Worm (Caenorhabditis elegans) whole organism, mixed stage, embryonic: Measurements from ENCODE around the gene ung-1.
A peak's percentile ranks its signal among the peaks of the same experiment; 100 is the strongest.

Experiments
- M03D4.4 ChIP-seq: sonication (generic microtip); optimal IDR thresholded peaks from 2 replicates; lab custom pipeline; 2017; ENCODE audit warnings: mild to moderate bottlenecking, missing genetic modification characterization, missing compliant biosample characterization
- ceh-39 ChIP-seq: fragments of 150-350 bp; optimal IDR thresholded peaks from 2 replicates; lab custom pipeline; 2014; ENCODE audit warnings: missing biosample characterization, missing genetic modification characterization
- ceh-43 ChIP-seq: fragments of 200-800 bp; sonication (Bioruptor generic); optimal IDR thresholded peaks from 2 replicates; lab custom pipeline; 2018; ENCODE audit warnings: mild to moderate bottlenecking, missing genetic modification characterization, moderate library complexity, missing compliant biosample characterization
- ceh-83 ChIP-seq: fragments of 200-800 bp; sonication (Bioruptor generic); optimal IDR thresholded peaks from 2 replicates; lab custom pipeline; 2018; ENCODE audit warnings: mild to moderate bottlenecking, missing genetic modification characterization, missing compliant biosample characterization
- ces-1 ChIP-seq: fragments of 150-350 bp; optimal IDR thresholded peaks from 2 replicates; lab custom pipeline; 2014; ENCODE audit warnings: missing biosample characterization, missing genetic modification reagents, missing genetic modification characterization
- cnd-1 ChIP-seq: fragments of 200-800 bp; sonication (Bioruptor generic); optimal IDR thresholded peaks from 2 replicates; lab custom pipeline; 2018; ENCODE audit warnings: mild to moderate bottlenecking, missing genetic modification characterization, missing compliant biosample characterization
- drap-1 ChIP-seq: fragments of 200-800 bp; sonication (Bioruptor generic); optimal IDR thresholded peaks from 3 replicates; lab custom pipeline; 2018; ENCODE audit warnings: mild to moderate bottlenecking, missing genetic modification characterization, missing compliant biosample characterization
- flh-1 ChIP-seq: fragments of 200-800 bp; sonication (Bioruptor generic); optimal IDR thresholded peaks from 2 replicates; lab custom pipeline; 2018; ENCODE audit warnings: mild to moderate bottlenecking, missing genetic modification characterization, moderate library complexity, missing compliant biosample characterization
- ham-2 ChIP-seq: fragments of 200-800 bp; sonication (Bioruptor generic); optimal IDR thresholded peaks from 2 replicates; lab custom pipeline; 2018; ENCODE audit warnings: mild to moderate bottlenecking, missing genetic modification characterization, missing compliant biosample characterization
- hlh-1 ChIP-seq: fragments of 150-350 bp; optimal IDR thresholded peaks from 2 replicates; lab custom pipeline; 2014; ENCODE audit warnings: missing biosample characterization, missing genetic modification reagents, missing genetic modification characterization
- lin-13 ChIP-seq: fragments of 150-350 bp; optimal IDR thresholded peaks from 2 replicates; lab custom pipeline; 2014; ENCODE audit warnings: missing biosample characterization, missing genetic modification characterization
- lin-32 ChIP-seq: fragments of 200-800 bp; sonication (Bioruptor generic); optimal IDR thresholded peaks from 2 replicates; lab custom pipeline; 2018; ENCODE audit warnings: mild to moderate bottlenecking, missing genetic modification characterization, missing compliant biosample characterization
- lsy-2 ChIP-seq: fragments of 150-350 bp; optimal IDR thresholded peaks from 2 replicates; lab custom pipeline; 2014; ENCODE audit warnings: missing biosample characterization, missing genetic modification characterization
- mab-5 ChIP-seq: fragments of 150-350 bp; optimal IDR thresholded peaks from 2 replicates; lab custom pipeline; 2014; ENCODE audit warnings: missing biosample characterization, missing genetic modification characterization
- mep-1 ChIP-seq: fragments of 150-350 bp; optimal IDR thresholded peaks from 2 replicates; lab custom pipeline; 2017; ENCODE audit warnings: missing biosample characterization, missing genetic modification reagents, missing genetic modification characterization, inconsistent platforms
- mls-2 ChIP-seq: sonication (generic microtip); optimal IDR thresholded peaks from 2 replicates; lab custom pipeline; 2016; ENCODE audit warnings: mild to moderate bottlenecking, missing genetic modification characterization, moderate library complexity, missing compliant biosample characterization
- nhr-12 ChIP-seq: fragments of 150-350 bp; optimal IDR thresholded peaks from 2 replicates; lab custom pipeline; 2014; ENCODE audit warnings: missing biosample characterization, missing genetic modification characterization
- nhr-2 ChIP-seq: fragments of 150-350 bp; optimal IDR thresholded peaks from 2 replicates; lab custom pipeline; 2014; ENCODE audit warnings: missing biosample characterization, missing genetic modification characterization
- nhr-237 ChIP-seq: fragments of 150-350 bp; optimal IDR thresholded peaks from 2 replicates; lab custom pipeline; 2014; ENCODE audit warnings: missing biosample characterization, missing genetic modification characterization
- nhr-28 ChIP-seq: fragments of 150-350 bp; optimal IDR thresholded peaks from 2 replicates; lab custom pipeline; 2014; ENCODE audit warnings: missing biosample characterization, missing genetic modification characterization
- nhr-76 ChIP-seq: sonication (generic microtip); optimal IDR thresholded peaks from 2 replicates; lab custom pipeline; 2017; ENCODE audit warnings: missing biosample characterization, missing genetic modification characterization
- pha-4 ChIP-seq: fragments of 150-350 bp; optimal IDR thresholded peaks from 2 replicates; lab custom pipeline; 2018; ENCODE audit warnings: missing biosample characterization, missing genetic modification reagents, missing genetic modification characterization
- sem-2 ChIP-seq: fragments of 200-800 bp; sonication (Bioruptor generic); optimal IDR thresholded peaks from 2 replicates; lab custom pipeline; 2018; ENCODE audit warnings: mild to moderate bottlenecking, missing genetic modification characterization, missing compliant biosample characterization
- sptf-1 ChIP-seq: sonication (generic microtip); optimal IDR thresholded peaks from 2 replicates; lab custom pipeline; 2017; ENCODE audit warnings: mild to moderate bottlenecking, missing genetic modification characterization, moderate library complexity, missing compliant biosample characterization
- tbx-8 ChIP-seq: fragments of 200-800 bp; sonication (Bioruptor generic); optimal IDR thresholded peaks from 2 replicates; lab custom pipeline; 2018; ENCODE audit warnings: mild to moderate bottlenecking, missing genetic modification characterization, moderate library complexity, missing compliant biosample characterization
- unc-120 ChIP-seq: sonication (generic microtip); optimal IDR thresholded peaks from 2 replicates; lab custom pipeline; 2017; ENCODE audit warnings: missing genetic modification characterization, missing compliant biosample characterization; ENCODE audit not compliant: poor library complexity, severe bottlenecking
- unc-39 ChIP-seq: fragments of 150-350 bp; optimal IDR thresholded peaks from 2 replicates; lab custom pipeline; 2014; ENCODE audit warnings: missing biosample characterization, missing genetic modification characterization
- unc-62 ChIP-seq: fragments of 150-350 bp; optimal IDR thresholded peaks from 2 replicates; lab custom pipeline; 2014; ENCODE audit warnings: missing biosample characterization, missing genetic modification reagents, missing genetic modification characterization
- zip-8 ChIP-seq: fragments of 150-350 bp; optimal IDR thresholded peaks from 2 replicates; lab custom pipeline; 2014; ENCODE audit warnings: missing biosample characterization, missing genetic modification characterization
- ztf-11 ChIP-seq: fragments of 150-350 bp; optimal IDR thresholded peaks from 2 replicates; lab custom pipeline; 2014; ENCODE audit warnings: missing biosample characterization, missing genetic modification characterization

Gene ung-1

DNA sequence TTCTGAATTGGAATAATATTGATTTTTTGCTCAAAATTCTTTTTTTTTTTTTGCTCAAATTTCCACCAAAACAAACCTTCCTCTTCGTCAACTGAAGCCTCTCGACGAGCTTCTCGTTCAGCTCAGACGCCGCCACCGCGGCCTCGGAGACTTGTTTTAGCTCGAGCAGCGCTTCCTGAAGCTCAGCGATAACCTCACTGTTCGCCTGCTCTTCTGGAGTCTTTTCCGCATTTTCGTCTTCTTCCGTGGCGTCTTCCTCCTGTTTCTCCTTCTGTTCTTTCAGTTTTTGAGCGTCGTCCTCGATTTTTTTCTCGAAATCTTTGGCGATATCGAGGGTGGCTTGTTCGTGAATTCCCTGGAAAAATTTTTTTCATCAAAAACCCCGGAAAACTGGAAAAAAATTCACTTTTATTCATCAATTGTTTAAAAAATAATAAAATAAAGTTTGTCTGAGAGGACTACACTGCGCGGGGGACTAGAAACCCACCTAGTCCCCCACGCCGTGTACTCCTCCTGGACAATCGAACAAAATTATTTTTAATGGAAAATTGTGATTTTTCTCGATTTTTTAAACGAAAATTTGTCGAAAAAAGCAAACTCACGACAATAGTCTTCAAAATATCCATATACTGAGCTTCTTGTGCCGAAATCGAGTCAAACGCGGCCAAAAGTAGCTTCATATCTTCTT, 27.7 kb downstream of the ung-1 start:
- no peak for TF ChIP-seq lin-32
- peak; percentile 52 for TF ChIP-seq lsy-2 (tag; lab: Kevin White, UChicago)
- TF ChIP-seq lin-13 (tag; lab: Kevin White, UChicago) = peak; percentile 58
- peak; percentile 53 for TF ChIP-seq sptf-1 (tag; lab: Kevin White, UChicago)
- TF ChIP-seq ceh-39 (tag; lab: Kevin White, UChicago) = peak; percentile 41
- TF ChIP-seq cnd-1 (tag; lab: Kevin White, UChicago) = peak; percentile 44
- peak; percentile 93 for TF ChIP-seq ces-1 (GFP tag; lab: Kevin White, UChicago)
- TF ChIP-seq mep-1 (tag; lab: Kevin White, UChicago) = peak; percentile 47
- no peak for TF ChIP-seq nhr-76 (tag; lab: Kevin White, UChicago)
- peak; percentile 39 for TF ChIP-seq ceh-83
- TF ChIP-seq unc-39 = no peak
- no peak for TF ChIP-seq hlh-1
- TF ChIP-seq unc-62 (GFP tag; lab: Kevin White, UChicago) = no peak

DNA sequence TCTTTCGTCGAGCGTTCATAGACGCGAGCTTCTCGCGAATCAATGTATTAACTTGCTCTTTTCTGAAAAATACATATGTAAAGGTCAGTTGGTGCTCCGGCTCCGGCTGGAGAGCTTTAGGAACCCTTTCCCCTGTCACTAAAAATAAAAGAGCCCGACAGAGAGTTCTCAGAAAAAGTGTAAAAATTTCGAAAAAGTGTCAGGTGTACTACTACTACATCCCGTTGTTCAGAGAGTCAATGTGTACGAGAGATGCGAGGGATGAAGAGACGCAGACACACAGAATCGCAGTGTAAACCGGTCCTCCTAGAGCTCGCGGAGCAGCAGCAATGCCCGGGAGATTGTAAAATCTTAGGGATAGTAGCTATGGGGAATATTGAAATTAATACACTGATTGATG, 31.2 kb downstream of the ung-1 start:
- TF ChIP-seq pha-4 (tag; lab: Kevin White, UChicago) = no peak
- TF ChIP-seq hlh-1 = peak; percentile 98
- peak; percentile 71 for TF ChIP-seq unc-120
- TF ChIP-seq unc-62 (GFP tag; lab: Kevin White, UChicago) = peak; percentile 64
- no peak for TF ChIP-seq ham-2 (GFP tag; lab: Kevin White, UChicago)

DNA sequence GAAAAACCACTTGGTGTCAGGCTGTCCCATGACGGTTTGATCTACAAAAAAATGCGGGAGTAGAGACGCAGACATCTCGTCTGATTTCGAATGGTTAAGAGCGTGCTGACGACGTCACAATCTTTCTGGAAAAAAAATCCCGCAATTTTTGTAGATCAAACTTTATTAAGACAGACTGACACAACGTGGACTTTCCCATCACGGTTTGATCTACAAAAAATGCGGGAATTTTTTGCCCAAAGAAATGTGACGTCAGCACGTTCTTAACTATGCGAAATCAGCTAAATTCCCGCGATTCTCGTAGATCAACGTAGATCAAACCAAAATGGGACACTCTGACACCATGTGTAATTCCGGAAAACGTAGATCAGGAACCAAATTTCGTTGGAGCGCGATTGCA, 35.4 kb downstream of the ung-1 start:
- TF ChIP-seq unc-62 (GFP tag; lab: Kevin White, UChicago) (no peak), unc-120 (no peak), flh-1 (no peak), mep-1 (tag; lab: Kevin White, UChicago) (no peak), nhr-2 (tag; lab: Kevin White, UChicago) (no peak), mls-2 (tag; lab: Kevin White, UChicago) (no peak), ceh-39 (tag; lab: Kevin White, UChicago) (no peak), nhr-28 (tag; lab: Kevin White, UChicago) (no peak), ceh-43 (GFP tag; lab: Kevin White, UChicago) (no peak), nhr-76 (tag; lab: Kevin White, UChicago) (no peak), lin-13 (tag; lab: Kevin White, UChicago) (no peak), cnd-1 (tag; lab: Kevin White, UChicago) (no peak), nhr-12 (no peak), sem-2 (no peak), zip-8 (tag; lab: Kevin White, UChicago) (no peak), tbx-8 (GFP tag; lab: Kevin White, UChicago) (no peak), ztf-11 (tag; lab: Kevin White, UChicago) (no peak)

DNA sequence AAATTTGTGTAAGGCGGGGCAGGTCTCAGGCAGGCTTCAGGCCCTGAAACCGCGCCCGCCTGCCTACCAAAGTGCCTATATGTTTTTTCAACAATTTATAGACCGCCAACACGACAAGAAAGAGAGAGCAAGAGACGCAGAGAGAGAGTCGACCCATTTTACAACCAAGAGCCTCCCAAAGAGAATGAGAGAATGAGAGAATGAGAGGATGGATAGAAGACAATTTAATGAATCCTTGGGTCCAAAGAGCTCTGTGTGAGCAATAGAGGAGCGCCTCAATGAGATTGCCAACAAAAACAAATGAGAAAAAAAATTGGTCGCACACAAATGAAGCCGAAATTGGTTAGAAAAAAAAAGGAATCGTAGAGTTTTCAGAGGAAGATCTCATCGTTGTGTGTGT, 36.0 kb downstream of the ung-1 start:
- TF ChIP-seq nhr-2 (tag; lab: Kevin White, UChicago) = no peak
- TF ChIP-seq hlh-1 = peak; percentile 60
- peak; percentile 70 for TF ChIP-seq unc-120
- TF ChIP-seq mab-5 (tag; lab: Kevin White, UChicago) = peak; percentile 12
- peak; percentile 60 for TF ChIP-seq ces-1 (GFP tag; lab: Kevin White, UChicago)

DNA sequence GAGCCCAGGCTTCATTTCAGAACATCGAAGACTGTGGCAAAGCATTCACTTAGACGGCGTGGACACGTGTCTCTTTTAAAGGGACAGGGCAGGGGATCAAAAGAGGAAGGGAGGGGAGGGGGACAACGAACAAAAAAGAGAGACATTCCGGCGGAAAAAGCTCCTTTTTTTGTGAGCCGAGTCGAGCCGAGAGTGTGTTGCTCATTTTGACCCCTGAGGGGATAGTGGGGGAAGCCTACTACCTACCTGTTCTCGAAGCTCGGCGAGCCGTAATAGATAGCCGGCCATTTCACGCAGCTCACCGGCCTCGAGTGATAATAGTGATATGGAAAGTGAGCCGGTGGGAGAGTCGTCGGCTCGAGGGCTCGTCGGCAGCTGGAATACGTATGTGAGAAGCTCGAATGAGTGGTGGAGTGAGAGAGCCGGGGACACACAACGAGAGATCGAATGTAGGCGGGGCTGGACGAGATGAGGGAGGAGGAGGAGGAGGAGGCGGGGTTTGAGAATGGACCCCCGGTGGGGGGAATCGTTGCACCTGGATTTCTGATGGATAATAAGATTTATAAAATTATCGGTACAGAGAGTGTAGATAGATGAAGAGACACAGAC, 37.1 kb downstream of the ung-1 start:
- TF ChIP-seq ham-2 (GFP tag; lab: Kevin White, UChicago) (no peak), unc-120 (peak; percentile 62), drap-1 (GFP tag; lab: Kevin White, UChicago) (peak; percentile 50), M03D4.4 (peak; percentile 41)

DNA sequence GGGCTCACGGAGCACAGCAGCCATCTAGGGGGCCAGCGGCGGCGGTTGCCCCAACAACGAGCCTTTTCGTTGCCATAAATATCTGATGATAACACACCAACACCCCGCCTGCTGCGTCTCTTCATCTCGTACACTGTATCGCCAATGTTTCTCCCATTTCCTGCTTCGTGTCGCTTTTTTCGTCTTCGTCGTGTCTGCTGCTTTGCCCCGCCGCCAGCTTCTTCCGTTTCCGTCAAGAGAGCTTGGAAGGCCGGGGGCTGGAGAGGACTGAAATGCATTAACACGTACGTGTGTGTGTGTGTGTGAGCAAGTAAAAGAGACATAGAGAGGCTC, 38.0 kb downstream of the ung-1 start:
- no peak for TF ChIP-seq pha-4 (tag; lab: Kevin White, UChicago)
- peak; percentile 24 for TF ChIP-seq ces-1 (GFP tag; lab: Kevin White, UChicago)
- TF ChIP-seq M03D4.4 = peak; percentile 54
- TF ChIP-seq drap-1 (GFP tag; lab: Kevin White, UChicago) = peak; percentile 22
- peak; percentile 74 for TF ChIP-seq unc-120
- TF ChIP-seq ceh-83 = peak; percentile 84
- no peak for TF ChIP-seq nhr-237 (tag; lab: Kevin White, UChicago)
- TF ChIP-seq lin-32 = peak; percentile 6
